Fruit fly (Drosophila melanogaster) whole organism, adult: ENCODE data around the gene CG17104.

Experiments
- CG11617 ChIP-seq: fragments of 200-800 bp; sonication (Bioruptor generic); optimal IDR thresholded peaks from 2 replicates; lab custom pipeline; 2017; ENCODE audit warnings: mild to moderate bottlenecking, missing biosample characterization, missing genetic modification reagents, missing genetic modification characterization
- CG12768 ChIP-seq: fragments of 200-800 bp; sonication (Bioruptor generic); optimal IDR thresholded peaks from 2 replicates; lab custom pipeline; 2017; ENCODE audit warnings: missing biosample characterization, missing genetic modification characterization, mild to moderate bottlenecking, moderate library complexity, missing genetic modification reagents
- CG14711 ChIP-seq: fragments of 200-800 bp; sonication (Bioruptor generic); optimal IDR thresholded peaks from 2 replicates; lab custom pipeline; 2018; ENCODE audit warnings: missing biosample characterization, mild to moderate bottlenecking, missing genetic modification characterization, moderate library complexity
- CG1620 ChIP-seq: fragments of 200-800 bp; sonication (Bioruptor generic); optimal IDR thresholded peaks from 2 replicates; lab custom pipeline; 2016; ENCODE audit warnings: missing biosample characterization, missing genetic modification characterization
- CG33017 ChIP-seq: fragments of 200-800 bp; sonication (Bioruptor generic); optimal IDR thresholded peaks from 2 replicates; lab custom pipeline; 2018; ENCODE audit warnings: missing biosample characterization, mild to moderate bottlenecking, missing genetic modification characterization, moderate library complexity
- CG5204 ChIP-seq: fragments of 200-800 bp; sonication (Bioruptor generic); optimal IDR thresholded peaks from 2 replicates; lab custom pipeline; 2016; ENCODE audit warnings: missing biosample characterization, missing genetic modification characterization
- CG7045 ChIP-seq: fragments of 200-800 bp; sonication (Bioruptor generic); optimal IDR thresholded peaks from 2 replicates; lab custom pipeline; 2017; ENCODE audit warnings: missing biosample characterization, mild to moderate bottlenecking, missing genetic modification characterization
- CG7101 ChIP-seq: fragments of 200-800 bp; sonication (Bioruptor generic); optimal IDR thresholded peaks from 2 replicates; lab custom pipeline; 2018; ENCODE audit warnings: missing biosample characterization, mild to moderate bottlenecking, missing genetic modification characterization, moderate library complexity
- Clk ChIP-seq: fragments of 200-800 bp; sonication (Bioruptor generic); optimal IDR thresholded peaks from 2 replicates; lab custom pipeline; 2017; ENCODE audit warnings: missing biosample characterization, missing genetic modification characterization
- Crg-1 ChIP-seq: fragments of 200-800 bp; sonication (Bioruptor generic); optimal IDR thresholded peaks from 2 replicates; lab custom pipeline; 2016; ENCODE audit warnings: missing biosample characterization, missing genetic modification characterization
- Hr96 ChIP-seq: fragments of 200-800 bp; sonication (Bioruptor generic); optimal IDR thresholded peaks from 2 replicates; lab custom pipeline; 2016; ENCODE audit warnings: missing biosample characterization, missing genetic modification characterization
- Mnt ChIP-seq: fragments of 200-800 bp; sonication (Bioruptor generic); optimal IDR thresholded peaks from 2 replicates; lab custom pipeline; 2016; ENCODE audit warnings: missing biosample characterization, mild to moderate bottlenecking, missing genetic modification characterization
- bab1 ChIP-seq: fragments of 200-800 bp; sonication (Bioruptor generic); optimal IDR thresholded peaks from 3 replicates; lab custom pipeline; 2019; ENCODE audit warnings: missing biosample characterization, mild to moderate bottlenecking, missing genetic modification characterization, moderate library complexity
- cic ChIP-seq: fragments of 200-800 bp; sonication (Bioruptor generic); optimal IDR thresholded peaks from 2 replicates; lab custom pipeline; 2017; ENCODE audit warnings: missing biosample characterization, mild to moderate bottlenecking, missing genetic modification characterization, moderate library complexity
- cnc ChIP-seq, 2 experiments: fragments of >200 bp; optimal IDR thresholded peaks; 2 replicates each; lab custom pipeline; 2017
- kay ChIP-seq: fragments of 200-800 bp; sonication (Bioruptor generic); peaks from one replicate; lab custom pipeline; 2016; ENCODE audit warnings: missing biosample characterization, missing genetic modification characterization, borderline replicate concordance
- ovo ChIP-seq: fragments of 200-800 bp; sonication (Bioruptor generic); optimal IDR thresholded peaks from 2 replicates; lab custom pipeline; 2016; ENCODE audit warnings: missing biosample characterization, missing genetic modification characterization
- pad ChIP-seq: fragments of 200-800 bp; sonication (Bioruptor generic); optimal IDR thresholded peaks from 3 replicates; lab custom pipeline; 2017; ENCODE audit warnings: missing biosample characterization, missing genetic modification characterization, mild to moderate bottlenecking, moderate library complexity, missing genetic modification reagents
- tj ChIP-seq: fragments of 200-800 bp; sonication (Bioruptor generic); optimal IDR thresholded peaks from 3 replicates; lab custom pipeline; 2017; ENCODE audit warnings: missing biosample characterization, mild to moderate bottlenecking, missing genetic modification characterization, moderate library complexity
- toe ChIP-seq: fragments of 200-800 bp; sonication (Bioruptor generic); optimal IDR thresholded peaks from 2 replicates; lab custom pipeline; 2016; ENCODE audit warnings: missing biosample characterization, missing genetic modification characterization

CG17104 gene

dm6 chr2L:10676933-10677714, at the start of gene CG17104:
TSS of gene CG17104 (plus strand) at chr2L:10677198.
- TF ChIP-seq toe (GFP tag; lab: Kevin White, UChicago) = no peak
- no peak for TF ChIP-seq bab1 (GFP tag; lab: Kevin White, UChicago)
- no peak for TF ChIP-seq CG7101 (tag; lab: Kevin White, UChicago)
- TF ChIP-seq CG7045 (GFP tag; lab: Kevin White, UChicago) = no peak
- TF ChIP-seq ovo (GFP tag; lab: Kevin White, UChicago) = no peak
- no peak for TF ChIP-seq CG33017 (tag; lab: Kevin White, UChicago)
- no peak for TF ChIP-seq Mnt (GFP tag; lab: Kevin White, UChicago)
- TF ChIP-seq CG1620 (GFP tag; lab: Kevin White, UChicago) = no peak
- TF ChIP-seq kay = no peak
- no peak for TF ChIP-seq cnc (optimal IDR thresholded peaks at IDR 0.05; lab: Kevin White, UChicago)
- TF ChIP-seq tj (GFP tag; lab: Kevin White, UChicago) = no peak
- no peak for TF ChIP-seq CG14711 (tag; lab: Kevin White, UChicago)
- TF ChIP-seq CG12768 (GFP tag; lab: Kevin White, UChicago) = no peak
- no peak for TF ChIP-seq cic
- TF ChIP-seq CG11617 (GFP tag; lab: Kevin White, UChicago) = no peak

- TF ChIP-seq pad (GFP tag; lab: Kevin White, UChicago) (no peak), kay (no peak), Crg-1 (GFP tag; lab: Kevin White, UChicago) (no peak), CG33017 (tag; lab: Kevin White, UChicago) (no peak), toe (GFP tag; lab: Kevin White, UChicago) (no peak), Clk (GFP tag; lab: Kevin White, UChicago) (no peak), CG12768 (GFP tag; lab: Kevin White, UChicago) (no peak), CG1620 (GFP tag; lab: Kevin White, UChicago) (no peak), cnc (optimal IDR thresholded peaks at IDR 0.05; lab: Kevin White, UChicago) (no peak), ovo (GFP tag; lab: Kevin White, UChicago) (no peak), CG7045 (GFP tag; lab: Kevin White, UChicago) (no peak), CG11617 (GFP tag; lab: Kevin White, UChicago) (no peak), CG7101 (tag; lab: Kevin White, UChicago) (no peak)
Observed at dm6 chr2L:10632702-10633101, 44.3 kb upstream of the CG17104 start.

- TF ChIP-seq toe (GFP tag; lab: Kevin White, UChicago) = no peak
- no peak for TF ChIP-seq kay
- no peak for TF ChIP-seq CG12768 (GFP tag; lab: Kevin White, UChicago)
- TF ChIP-seq ovo (GFP tag; lab: Kevin White, UChicago) = no peak
- TF ChIP-seq CG5204 = no peak
- no peak for TF ChIP-seq Mnt (GFP tag; lab: Kevin White, UChicago)
- no peak for TF ChIP-seq bab1 (GFP tag; lab: Kevin White, UChicago)
- TF ChIP-seq CG11617 (GFP tag; lab: Kevin White, UChicago) = no peak
- no peak for TF ChIP-seq cnc (optimal IDR thresholded peaks at IDR 0.05; lab: Kevin White, UChicago)
- TF ChIP-seq Hr96 (GFP tag; lab: Kevin White, UChicago) = no peak
- no peak for TF ChIP-seq CG33017 (tag; lab: Kevin White, UChicago)
- TF ChIP-seq CG14711 (tag; lab: Kevin White, UChicago) = no peak
- no peak for TF ChIP-seq CG1620 (GFP tag; lab: Kevin White, UChicago)
- no peak for TF ChIP-seq CG7101 (tag; lab: Kevin White, UChicago)
- no peak for TF ChIP-seq cic
Observed at dm6 chr2L:10638371-10638770, 38.6 kb upstream of the CG17104 start, which contains the start of gene CG7329. TSS of gene CG7329 (minus strand) at chr2L:10638471.

dm6 chr2L:10639631-10640030, 37.4 kb upstream of the CG17104 start, which contains the start of gene CG31872:
TSS of gene CG31872 (plus strand) at chr2L:10639931.
- no peak for TF ChIP-seq pad (GFP tag; lab: Kevin White, UChicago)
- no peak for TF ChIP-seq Clk (GFP tag; lab: Kevin White, UChicago)
- TF ChIP-seq CG11617 (GFP tag; lab: Kevin White, UChicago) = no peak
- TF ChIP-seq Crg-1 (GFP tag; lab: Kevin White, UChicago) = no peak
- no peak for TF ChIP-seq ovo (GFP tag; lab: Kevin White, UChicago)
- no peak for TF ChIP-seq bab1 (GFP tag; lab: Kevin White, UChicago)
- TF ChIP-seq toe (GFP tag; lab: Kevin White, UChicago) = no peak
- TF ChIP-seq CG5204 = no peak

dm6 chr2L:10643671-10644070, 33.3 kb upstream of the CG17104 start, which contains the start of gene CG18284:
TSS of gene CG18284 (plus strand) at chr2L:10643971.
- TF ChIP-seq cnc (optimal IDR thresholded peaks at IDR 0.05; lab: Kevin White, UChicago) = no peak
- TF ChIP-seq pad (GFP tag; lab: Kevin White, UChicago) = no peak
- no peak for TF ChIP-seq Clk (GFP tag; lab: Kevin White, UChicago)
- TF ChIP-seq CG5204 = no peak
- TF ChIP-seq Crg-1 (GFP tag; lab: Kevin White, UChicago) = no peak
- no peak for TF ChIP-seq bab1 (GFP tag; lab: Kevin White, UChicago)
- TF ChIP-seq tj (GFP tag; lab: Kevin White, UChicago) = no peak
- TF ChIP-seq cic = no peak
- no peak for TF ChIP-seq CG12768 (GFP tag; lab: Kevin White, UChicago)
- TF ChIP-seq CG7045 (GFP tag; lab: Kevin White, UChicago) = no peak
- no peak for TF ChIP-seq CG1620 (GFP tag; lab: Kevin White, UChicago)

- TF ChIP-seq CG33017 (tag; lab: Kevin White, UChicago) (no peak), tj (GFP tag; lab: Kevin White, UChicago) (no peak), CG7101 (tag; lab: Kevin White, UChicago) (no peak), Mnt (GFP tag; lab: Kevin White, UChicago) (no peak), CG1620 (GFP tag; lab: Kevin White, UChicago) (no peak), Crg-1 (GFP tag; lab: Kevin White, UChicago) (no peak), cnc (optimal IDR thresholded peaks at IDR 0.05; lab: Kevin White, UChicago) (no peak), Hr96 (GFP tag; lab: Kevin White, UChicago) (no peak), CG5204 (no peak), CG14711 (tag; lab: Kevin White, UChicago) (no peak), ovo (GFP tag; lab: Kevin White, UChicago) (no peak), CG11617 (GFP tag; lab: Kevin White, UChicago) (no peak), toe (GFP tag; lab: Kevin White, UChicago) (no peak), Clk (GFP tag; lab: Kevin White, UChicago) (no peak), cic (no peak), bab1 (GFP tag; lab: Kevin White, UChicago) (no peak), pad (GFP tag; lab: Kevin White, UChicago) (no peak), kay (no peak)
Observed at dm6 chr2L:10646115-10646514, 30.9 kb upstream of the CG17104 start, which contains the start of gene CG17097. TSS of gene CG17097 (plus strand) at chr2L:10646415.
